1 fruit fly cellular context compared by ENCODE assay signal in genomic region chr3R:17655040-17655439, dm6.
TF ChIP-seq lines count a peak whose summit lies in the region.

No protein-coding gene starts in this region.

TF ChIP-seq in whole organism, embryonic, 481 proteins besides CTCF, POLR2A, EP300 and RAD21 (continued from another document and continues in another):
- TF ChIP-seq en (GFP tag; optimal IDR thresholded peaks at IDR 0.05; lab: Kevin White, UChicago) = no peak
- no peak for TF ChIP-seq Dll (GFP tag; IDR thresholded peaks at IDR 0.05; lab: Robert Waterston, UW; ENCODE audit: partially characterized antibody)
- no peak for TF ChIP-seq mld (GFP tag; IDR thresholded peaks at IDR 0.05; lab: Robert Waterston, UW; ENCODE audit: partially characterized antibody)
- no peak for TF ChIP-seq E2f1 (GFP tag; IDR thresholded peaks at IDR 0.05; lab: Robert Waterston, UW)
- no peak for TF ChIP-seq slbo (GFP tag; IDR thresholded peaks at IDR 0.05; lab: Robert Waterston, UW)
- TF ChIP-seq sens (GFP tag; lab: Kevin White, UChicago) = peak; percentile 79
- TF ChIP-seq MESR4 (GFP tag; optimal IDR thresholded peaks at IDR 0.05; lab: Kevin White, UChicago) = no peak
- TF ChIP-seq HLHmδ (GFP tag; optimal IDR thresholded peaks at IDR 0.05; lab: Kevin White, UChicago) = peak; percentile 88
- no peak for TF ChIP-seq mirr (GFP tag; optimal IDR thresholded peaks at IDR 0.05; lab: Kevin White, UChicago)
- TF ChIP-seq Hr3 (GFP tag; optimal IDR thresholded peaks at IDR 0.05; lab: Kevin White, UChicago) = no peak
- TF ChIP-seq CG2120 (GFP tag; optimal IDR thresholded peaks at IDR 0.05; lab: Kevin White, UChicago) = no peak
- TF ChIP-seq CG2129 (GFP tag; IDR thresholded peaks at IDR 0.05; lab: Robert Waterston, UW; ENCODE audit: partially characterized antibody) = no peak
- peak; percentile 30 for TF ChIP-seq Sox100B (GFP tag; optimal IDR thresholded peaks at IDR 0.05; lab: Kevin White, UChicago)
- TF ChIP-seq CG30431 (GFP tag; optimal IDR thresholded peaks at IDR 0.05; lab: Kevin White, UChicago) = no peak
- TF ChIP-seq CG12236 (GFP tag; optimal IDR thresholded peaks at IDR 0.05; lab: Kevin White, UChicago) = no peak
- TF ChIP-seq kah (GFP tag; optimal IDR thresholded peaks at IDR 0.05; lab: Kevin White, UChicago) = no peak
- TF ChIP-seq CG11247 (GFP tag; IDR thresholded peaks at IDR 0.05; lab: Robert Waterston, UW) = no peak
- no peak for TF ChIP-seq Lim3 (GFP tag; IDR thresholded peaks at IDR 0.05; lab: Robert Waterston, UW)
- peak; percentile 10 for TF ChIP-seq CG17359 (tag; optimal IDR thresholded peaks at IDR 0.05; lab: Kevin White, UChicago)
- TF ChIP-seq dm (GFP tag; optimal IDR thresholded peaks at IDR 0.05; lab: Kevin White, UChicago) = no peak
- no peak for TF ChIP-seq schlank (tag; optimal IDR thresholded peaks at IDR 0.05; lab: Kevin White, UChicago)
- TF ChIP-seq so (GFP tag; IDR thresholded peaks at IDR 0.05; lab: Robert Waterston, UW) = no peak
- TF ChIP-seq CG14050 (GFP tag; IDR thresholded peaks at IDR 0.05; lab: Robert Waterston, UW) = no peak
- TF ChIP-seq CG7987 (GFP tag; optimal IDR thresholded peaks at IDR 0.05; lab: Kevin White, UChicago) = no peak
- TF ChIP-seq GATAe (GFP tag; conservative IDR thresholded peaks at IDR 0.05; lab: Robert Waterston, UW) = no peak
- peak; percentile 3 for TF ChIP-seq bcd (GFP tag; optimal IDR thresholded peaks at IDR 0.05; lab: Kevin White, UChicago)
- peak; percentile 16 for TF ChIP-seq CG3407 (GFP tag; optimal IDR thresholded peaks at IDR 0.05; lab: Kevin White, UChicago)
- no peak for TF ChIP-seq HLH4C (GFP tag; IDR thresholded peaks at IDR 0.05; lab: Robert Waterston, UW; ENCODE audit: partially characterized antibody)
- peak; percentile 77 for TF ChIP-seq sim (GFP tag; IDR thresholded peaks at IDR 0.05; lab: Robert Waterston, UW)
- no peak for TF ChIP-seq aop (GFP tag; IDR thresholded peaks at IDR 0.05; lab: Robert Waterston, UW)
- TF ChIP-seq Chrac-16 (GFP tag; optimal IDR thresholded peaks at IDR 0.05; lab: Kevin White, UChicago) = no peak
- TF ChIP-seq dan (GFP tag; IDR thresholded peaks at IDR 0.05; lab: Robert Waterston, UW) = no peak
- TF ChIP-seq corto (GFP tag; optimal IDR thresholded peaks at IDR 0.05; lab: Kevin White, UChicago) = no peak
- no peak for TF ChIP-seq lmd (GFP tag; IDR thresholded peaks at IDR 0.05; lab: Robert Waterston, UW)
- no peak for TF ChIP-seq CG6272 (GFP tag; IDR thresholded peaks at IDR 0.05; lab: Robert Waterston, UW)
- no peak for TF ChIP-seq Sox102F (GFP tag; optimal IDR thresholded peaks at IDR 0.05; lab: Kevin White, UChicago)
- TF ChIP-seq hb (GFP tag; IDR thresholded peaks at IDR 0.05; lab: Robert Waterston, UW; ENCODE audit: partially characterized antibody) = no peak
- TF ChIP-seq pita (GFP tag; optimal IDR thresholded peaks at IDR 0.05; lab: Kevin White, UChicago) = no peak
- TF ChIP-seq CG12769 (tag; optimal IDR thresholded peaks at IDR 0.05; lab: Kevin White, UChicago) = no peak
- no peak for TF ChIP-seq amos (GFP tag; IDR thresholded peaks at IDR 0.05; lab: Robert Waterston, UW; ENCODE audit: partially characterized antibody)
- no peak for TF ChIP-seq CG9932 (GFP tag; IDR thresholded peaks at IDR 0.05; lab: Robert Waterston, UW)
- no peak for TF ChIP-seq CG1647 (GFP tag; optimal IDR thresholded peaks at IDR 0.05; lab: Kevin White, UChicago)
- TF ChIP-seq Mrtf (GFP tag; IDR thresholded peaks at IDR 0.05; lab: Robert Waterston, UW) = no peak
- TF ChIP-seq cas (GFP tag; IDR thresholded peaks at IDR 0.05; lab: Robert Waterston, UW) = no peak
- TF ChIP-seq cato (GFP tag; optimal IDR thresholded peaks at IDR 0.05; lab: Kevin White, UChicago; ENCODE audit: borderline replicate concordance) = no peak
- no peak for TF ChIP-seq CG34224 (GFP tag; IDR thresholded peaks at IDR 0.05; lab: Robert Waterston, UW; ENCODE audit: partially characterized antibody)
- TF ChIP-seq CG1603 (tag; optimal IDR thresholded peaks at IDR 0.05; lab: Kevin White, UChicago) = peak; percentile 56
- TF ChIP-seq dysf (GFP tag; IDR thresholded peaks at IDR 0.05; lab: Robert Waterston, UW) = no peak
- TF ChIP-seq zfh1 (GFP tag; IDR thresholded peaks at IDR 0.05; lab: Robert Waterston, UW) = no peak
- TF ChIP-seq chif (GFP tag; optimal IDR thresholded peaks at IDR 0.05; lab: Kevin White, UChicago) = no peak
- no peak for TF ChIP-seq CG4424 (GFP tag; optimal IDR thresholded peaks at IDR 0.05; lab: Kevin White, UChicago)
- no peak for TF ChIP-seq CG13624 (GFP tag; optimal IDR thresholded peaks at IDR 0.05; lab: Kevin White, UChicago)
- TF ChIP-seq CG18476 (GFP tag; optimal IDR thresholded peaks at IDR 0.05; lab: Kevin White, UChicago) = no peak
- peak; percentile 8 for TF ChIP-seq Neu2 (GFP tag; optimal IDR thresholded peaks at IDR 0.05; lab: Kevin White, UChicago; ENCODE audit: borderline replicate concordance)
- TF ChIP-seq ewg (GFP tag; optimal IDR thresholded peaks at IDR 0.05; lab: Kevin White, UChicago) = peak; percentile 15
- TF ChIP-seq nerfin-2 (GFP tag; IDR thresholded peaks at IDR 0.05; lab: Robert Waterston, UW; ENCODE audit: partially characterized antibody) = no peak
- TF ChIP-seq CG15601 (tag; optimal IDR thresholded peaks at IDR 0.05; lab: Kevin White, UChicago) = no peak
- no peak for TF ChIP-seq Eip74EF (GFP tag; optimal IDR thresholded peaks at IDR 0.05; lab: Kevin White, UChicago)
- TF ChIP-seq slp2 (GFP tag; optimal IDR thresholded peaks at IDR 0.05; lab: Kevin White, UChicago) = no peak
- no peak for TF ChIP-seq Lpt (GFP tag; optimal IDR thresholded peaks at IDR 0.05; lab: Kevin White, UChicago)
- no peak for TF ChIP-seq oc (tag; optimal IDR thresholded peaks at IDR 0.05; lab: Kevin White, UChicago)
- TF ChIP-seq gce (GFP tag; IDR thresholded peaks at IDR 0.05; lab: Robert Waterston, UW) = no peak
- TF ChIP-seq sc (optimal IDR thresholded peaks at IDR 0.05; lab: Kevin White, UChicago) = no peak
- TF ChIP-seq sc (GFP tag; optimal IDR thresholded peaks at IDR 0.05; lab: Kevin White, UChicago) = peak; percentile 43
- TF ChIP-seq unc-4 (GFP tag; IDR thresholded peaks at IDR 0.05; lab: Robert Waterston, UW; ENCODE audit: partially characterized antibody) = no peak
- no peak for TF ChIP-seq CG12299 (tag; optimal IDR thresholded peaks at IDR 0.05; lab: Kevin White, UChicago)
- TF ChIP-seq CG6654 (GFP tag; optimal IDR thresholded peaks at IDR 0.05; lab: Kevin White, UChicago) = no peak
- no peak for TF ChIP-seq danr (GFP tag; IDR thresholded peaks at IDR 0.05; lab: Robert Waterston, UW)
- TF ChIP-seq CG14710 (tag; optimal IDR thresholded peaks at IDR 0.05; lab: Kevin White, UChicago) = peak; percentile 28
- TF ChIP-seq CG8944 (GFP tag; optimal IDR thresholded peaks at IDR 0.05; lab: Kevin White, UChicago) = no peak
- TF ChIP-seq tll (GFP tag; optimal IDR thresholded peaks at IDR 0.05; lab: Kevin White, UChicago) = no peak
- no peak for TF ChIP-seq fru (optimal IDR thresholded peaks at IDR 0.05; lab: Kevin White, UChicago)
- TF ChIP-seq nerfin-1 (tag; optimal IDR thresholded peaks at IDR 0.05; lab: Kevin White, UChicago) = peak; percentile 43
- no peak for TF ChIP-seq tup (GFP tag; optimal IDR thresholded peaks at IDR 0.05; lab: Kevin White, UChicago)
- no peak for TF ChIP-seq CG32772 (GFP tag; IDR thresholded peaks at IDR 0.05; lab: Robert Waterston, UW)
- TF ChIP-seq pho (GFP tag; optimal IDR thresholded peaks at IDR 0.05; lab: Kevin White, UChicago) = no peak
- TF ChIP-seq CG7556 (GFP tag; optimal IDR thresholded peaks at IDR 0.05; lab: Kevin White, UChicago) = no peak
- TF ChIP-seq CG13894 (tag; optimal IDR thresholded peaks at IDR 0.05; lab: Kevin White, UChicago) = no peak
- TF ChIP-seq CG2199 (GFP tag; IDR thresholded peaks at IDR 0.05; lab: Robert Waterston, UW) = 0 out of 3 replicates have a peak, but pooled peaks have one; percentile 76
- TF ChIP-seq CG10321 (GFP tag; IDR thresholded peaks at IDR 0.05; lab: Robert Waterston, UW) = no peak
- TF ChIP-seq zen (tag; optimal IDR thresholded peaks at IDR 0.05; lab: Kevin White, UChicago) = peak; percentile 63
- TF ChIP-seq Max (GFP tag; optimal IDR thresholded peaks at IDR 0.05; lab: Kevin White, UChicago) = no peak
- no peak for TF ChIP-seq Antp (GFP tag; optimal IDR thresholded peaks at IDR 0.05; lab: Kevin White, UChicago)
- no peak for TF ChIP-seq B-H1 (GFP tag; IDR thresholded peaks at IDR 0.05; lab: Robert Waterston, UW)
- TF ChIP-seq wek (GFP tag; optimal IDR thresholded peaks at IDR 0.05; lab: Kevin White, UChicago) = peak; percentile 65
- no peak for TF ChIP-seq Dfd (GFP tag; optimal IDR thresholded peaks at IDR 0.05; lab: Kevin White, UChicago)
- TF ChIP-seq H15 (GFP tag; IDR thresholded peaks at IDR 0.05; lab: Robert Waterston, UW) = no peak
- peak; percentile 67 for TF ChIP-seq CG17568 (GFP tag; optimal IDR thresholded peaks at IDR 0.05; lab: Kevin White, UChicago)
- no peak for TF ChIP-seq gt (GFP tag; IDR thresholded peaks at IDR 0.05; lab: Robert Waterston, UW)
- TF ChIP-seq CG14667 (GFP tag; IDR thresholded peaks at IDR 0.05; lab: Robert Waterston, UW) = no peak
- peak; percentile 15 for TF ChIP-seq CG31365 (tag; optimal IDR thresholded peaks at IDR 0.05; lab: Kevin White, UChicago)
- TF ChIP-seq CG4404 (GFP tag; IDR thresholded peaks at IDR 0.05; lab: Robert Waterston, UW) = no peak
- peak; percentile 60 for TF ChIP-seq ac (GFP tag; optimal IDR thresholded peaks at IDR 0.05; lab: Kevin White, UChicago)
- TF ChIP-seq CG13287 (GFP tag; IDR thresholded peaks at IDR 0.05; lab: Robert Waterston, UW; ENCODE audit: partially characterized antibody) = no peak
- TF ChIP-seq cg (GFP tag; optimal IDR thresholded peaks at IDR 0.05; lab: Kevin White, UChicago) = peak; percentile 48
- peak; percentile 48 for TF ChIP-seq CG2116 (GFP tag; optimal IDR thresholded peaks at IDR 0.05; lab: Kevin White, UChicago)
- no peak for TF ChIP-seq Dp (GFP tag; optimal IDR thresholded peaks at IDR 0.05; lab: Kevin White, UChicago)
- no peak for TF ChIP-seq esg (GFP tag; conservative IDR thresholded peaks at IDR 0.05; lab: Robert Waterston, UW)
- no peak for TF ChIP-seq CG4854 (GFP tag; optimal IDR thresholded peaks at IDR 0.05; lab: Kevin White, UChicago)
- TF ChIP-seq CG13296 (GFP tag; optimal IDR thresholded peaks at IDR 0.05; lab: Kevin White, UChicago) = peak; percentile 13
- no peak for TF ChIP-seq CG2889 (GFP tag; IDR thresholded peaks at IDR 0.05; lab: Robert Waterston, UW)
- no peak for TF ChIP-seq lov (optimal IDR thresholded peaks at IDR 0.05; lab: Kevin White, UChicago)
- TF ChIP-seq lov (GFP tag; IDR thresholded peaks at IDR 0.05; lab: Robert Waterston, UW) = peak; percentile 77; the same call in 2 of the 3 replicates
- no peak for TF ChIP-seq ham (GFP tag; IDR thresholded peaks at IDR 0.05; lab: Robert Waterston, UW)
- peak; percentile 4 for TF ChIP-seq Fer3 (tag; optimal IDR thresholded peaks at IDR 0.05; lab: Kevin White, UChicago)
- no peak for TF ChIP-seq CG15073 (GFP tag; optimal IDR thresholded peaks at IDR 0.05; lab: Kevin White, UChicago)
- 0 out of 2 replicates have a peak, but pooled peaks have one; percentile 20 for TF ChIP-seq vvl (GFP tag; IDR thresholded peaks at IDR 0.05; lab: Robert Waterston, UW)
- peak; percentile 89 for TF ChIP-seq ci (GFP tag; IDR thresholded peaks at IDR 0.05; lab: Robert Waterston, UW)
- TF ChIP-seq Bteb2 (GFP tag; optimal IDR thresholded peaks at IDR 0.05; lab: Kevin White, UChicago) = no peak
- no peak for TF ChIP-seq dati (GFP tag; IDR thresholded peaks at IDR 0.05; lab: Robert Waterston, UW)
- TF ChIP-seq CG16813 (GFP tag; IDR thresholded peaks at IDR 0.05; lab: Robert Waterston, UW; ENCODE audit: partially characterized antibody) = no peak
- TF ChIP-seq CG1233 (GFP tag; optimal IDR thresholded peaks at IDR 0.05; lab: Kevin White, UChicago) = peak; percentile 61
- no peak for TF ChIP-seq cwo (GFP tag; optimal IDR thresholded peaks at IDR 0.05; lab: Kevin White, UChicago)
- TF ChIP-seq ssp (GFP tag; IDR thresholded peaks at IDR 0.05; lab: Robert Waterston, UW) = no peak
- no peak for TF ChIP-seq ttk (GFP tag; IDR thresholded peaks at IDR 0.05; lab: Robert Waterston, UW)
- TF ChIP-seq CG10274 (GFP tag; optimal IDR thresholded peaks at IDR 0.05; lab: Kevin White, UChicago) = no peak
- 0 out of 2 replicates have a peak, but pooled peaks have one; percentile 18 for TF ChIP-seq sob (GFP tag; IDR thresholded peaks at IDR 0.05; lab: Robert Waterston, UW)
- TF ChIP-seq B-H2 (GFP tag; optimal IDR thresholded peaks at IDR 0.05; lab: Kevin White, UChicago) = no peak
- TF ChIP-seq hth (optimal IDR thresholded peaks at IDR 0.05; lab: Kevin White, UChicago) = no peak
- TF ChIP-seq CG6765 (GFP tag; optimal IDR thresholded peaks at IDR 0.05; lab: Kevin White, UChicago) = no peak
- TF ChIP-seq her (GFP tag; optimal IDR thresholded peaks at IDR 0.05; lab: Kevin White, UChicago) = no peak
- no peak for TF ChIP-seq CG7745 (tag; optimal IDR thresholded peaks at IDR 0.05; lab: Kevin White, UChicago)
- no peak for TF ChIP-seq CG2678 (tag; optimal IDR thresholded peaks at IDR 0.05; lab: Kevin White, UChicago)
- TF ChIP-seq Pdp1 (GFP tag; optimal IDR thresholded peaks at IDR 0.05; lab: Kevin White, UChicago) = no peak
- no peak for TF ChIP-seq fd3F (GFP tag; optimal IDR thresholded peaks at IDR 0.05; lab: Kevin White, UChicago)
- no peak for TF ChIP-seq Scr (GFP tag; IDR thresholded peaks at IDR 0.05; lab: Robert Waterston, UW; ENCODE audit: partially characterized antibody)
- peak in 1 of 2 experiments; percentile 26 for TF ChIP-seq Hr51 (GFP tag; optimal IDR thresholded peaks at IDR 0.05; lab: Kevin White, UChicago)
- peak; percentile 50 for TF ChIP-seq CG2875 (GFP tag; optimal IDR thresholded peaks at IDR 0.05; lab: Kevin White, UChicago)
- peak; percentile 58 for TF ChIP-seq CG6254 (GFP tag; optimal IDR thresholded peaks at IDR 0.05; lab: Kevin White, UChicago)
- peak; percentile 39 for TF ChIP-seq CG13775 (GFP tag; optimal IDR thresholded peaks at IDR 0.05; lab: Kevin White, UChicago)
- no peak for TF ChIP-seq CG13424 (tag; optimal IDR thresholded peaks at IDR 0.05; lab: Kevin White, UChicago)
- no peak for TF ChIP-seq CG4617 (GFP tag; optimal IDR thresholded peaks at IDR 0.05; lab: Kevin White, UChicago; ENCODE audit: borderline replicate concordance)
- TF ChIP-seq CG18764 (GFP tag; optimal IDR thresholded peaks at IDR 0.05; lab: Kevin White, UChicago) = no peak
- no peak for TF ChIP-seq Six4 (GFP tag; optimal IDR thresholded peaks at IDR 0.05; lab: Kevin White, UChicago)
- TF ChIP-seq CG18599 (GFP tag; optimal IDR thresholded peaks at IDR 0.05; lab: Kevin White, UChicago) = no peak
- TF ChIP-seq wdn (GFP tag; IDR thresholded peaks at IDR 0.05; lab: Robert Waterston, UW) = no peak
- no peak for TF ChIP-seq Dip3 (GFP tag; optimal IDR thresholded peaks at IDR 0.05; lab: Kevin White, UChicago)
